Worm (Caenorhabditis elegans) whole organism, late embryonic: Measurements from ENCODE around the gene dmsr-16.

Experiments
- C38D4.7 ChIP-seq: fragments of 200-800 bp; sonication (Bioruptor generic); optimal IDR thresholded peaks from 2 replicates; lab custom pipeline; 2018; ENCODE audit warnings: mild to moderate bottlenecking, missing genetic modification characterization, moderate library complexity, missing compliant biosample characterization
- K02D7.2 ChIP-seq: sonication (generic microtip); optimal IDR thresholded peaks from 2 replicates; lab custom pipeline; 2017; ENCODE audit warnings: mild to moderate bottlenecking, missing genetic modification characterization, missing compliant biosample characterization
- T23F11.4 ChIP-seq: fragments of 200-800 bp; sonication (Bioruptor generic); optimal IDR thresholded peaks from 2 replicates; lab custom pipeline; 2018; ENCODE audit warnings: mild to moderate bottlenecking, missing genetic modification characterization, missing compliant biosample characterization
- Y22D7AL.16 ChIP-seq: sonication (generic microtip); optimal IDR thresholded peaks from 2 replicates; lab custom pipeline; 2016; ENCODE audit warnings: missing genetic modification characterization, missing compliant biosample characterization
- ahr-1 ChIP-seq: sonication (generic microtip); optimal IDR thresholded peaks from 2 replicates; lab custom pipeline; 2016; ENCODE audit warnings: missing genetic modification characterization, missing compliant biosample characterization
- ama-1 ChIP-seq: fragments of 150-350 bp; optimal IDR thresholded peaks from 2 replicates; lab custom pipeline; 2014
- ceh-14 ChIP-seq: sonication (generic microtip); optimal IDR thresholded peaks from 2 replicates; lab custom pipeline; 2016; ENCODE audit warnings: missing genotype, missing genetic modification characterization, missing compliant biosample characterization
- ceh-2 ChIP-seq: sonication (generic microtip); optimal IDR thresholded peaks from 2 replicates; lab custom pipeline; 2016; ENCODE audit warnings: missing genotype, missing genetic modification characterization, missing compliant biosample characterization
- ceh-24 ChIP-seq: sonication (generic microtip); optimal IDR thresholded peaks from 2 replicates; lab custom pipeline; 2016; ENCODE audit warnings: mild to moderate bottlenecking, missing genetic modification characterization, missing compliant biosample characterization
- ceh-31 ChIP-seq: sonication (generic microtip); optimal IDR thresholded peaks from 2 replicates; lab custom pipeline; 2016; ENCODE audit warnings: missing genetic modification characterization, missing compliant biosample characterization
- ceh-34 ChIP-seq: sonication (generic microtip); optimal IDR thresholded peaks from 2 replicates; lab custom pipeline; 2016; ENCODE audit warnings: mild to moderate bottlenecking, missing genetic modification characterization, missing compliant biosample characterization
- ceh-45 ChIP-seq: fragments of 200-800 bp; sonication (Bioruptor generic); IDR thresholded peaks from 2 replicates; pipeline ENCODE4 v1.3.6; 2022; ENCODE audit warnings: missing genetic modification reagents, missing genetic modification characterization, missing compliant biosample characterization
- ceh-48 ChIP-seq: sonication (generic microtip); optimal IDR thresholded peaks from 2 replicates; lab custom pipeline; 2016; ENCODE audit warnings: missing genetic modification characterization, inconsistent platforms, missing compliant biosample characterization
- ets-4 ChIP-seq: sonication (generic microtip); optimal IDR thresholded peaks from 2 replicates; lab custom pipeline; 2016; ENCODE audit warnings: missing genetic modification characterization, missing compliant biosample characterization
- eyg-1 ChIP-seq: sonication (generic microtip); optimal IDR thresholded peaks from 2 replicates; lab custom pipeline; 2016; ENCODE audit warnings: missing genotype, missing genetic modification characterization, missing compliant biosample characterization
- fkh-10 ChIP-seq: fragments of 150-350 bp; optimal IDR thresholded peaks from 2 replicates; lab custom pipeline; 2014; ENCODE audit warnings: missing biosample characterization, missing genetic modification reagents, missing genetic modification characterization
- gmeb-2 ChIP-seq: sonication (generic microtip); optimal IDR thresholded peaks from 2 replicates; lab custom pipeline; 2016; ENCODE audit warnings: missing genetic modification characterization, inconsistent platforms, missing compliant biosample characterization
- hlh-15 ChIP-seq: sonication (generic microtip); optimal IDR thresholded peaks from 2 replicates; lab custom pipeline; 2016; ENCODE audit warnings: missing genetic modification characterization, missing compliant biosample characterization
- hlh-30 ChIP-seq: sonication (generic microtip); optimal IDR thresholded peaks from 2 replicates; lab custom pipeline; 2017; ENCODE audit warnings: antibody characterized with exemption, missing genetic modification characterization, missing compliant biosample characterization; ENCODE audit not compliant: insufficient read depth
- hlh-6 ChIP-seq: sonication (generic microtip); optimal IDR thresholded peaks from 2 replicates; lab custom pipeline; 2016; ENCODE audit warnings: missing genotype, missing genetic modification characterization, missing compliant biosample characterization
- hlh-8 ChIP-seq: sonication (generic microtip); optimal IDR thresholded peaks from 2 replicates; lab custom pipeline; 2016; ENCODE audit warnings: missing genotype, missing genetic modification characterization, missing compliant biosample characterization
- lin-11 ChIP-seq: fragments of 200-800 bp; sonication (Bioruptor generic); optimal IDR thresholded peaks from 2 replicates; lab custom pipeline; 2018; ENCODE audit warnings: mild to moderate bottlenecking, missing genetic modification characterization, missing compliant biosample characterization
- mec-3 ChIP-seq: sonication (generic microtip); optimal IDR thresholded peaks from 2 replicates; lab custom pipeline; 2016; ENCODE audit warnings: borderline replicate concordance, missing genetic modification characterization, missing compliant biosample characterization
- nfya-1 ChIP-seq: sonication (generic microtip); optimal IDR thresholded peaks from 2 replicates; lab custom pipeline; 2017; ENCODE audit warnings: missing genetic modification characterization, mild to moderate bottlenecking, missing compliant biosample characterization, antibody characterized with exemption, moderate library complexity
- nhr-11 ChIP-seq: fragments of 150-350 bp; optimal IDR thresholded peaks from 2 replicates; lab custom pipeline; 2014; ENCODE audit warnings: missing biosample characterization, missing genetic modification characterization
- nhr-232 ChIP-seq: sonication (generic microtip); optimal IDR thresholded peaks from 2 replicates; lab custom pipeline; 2016; ENCODE audit warnings: missing genetic modification characterization, missing compliant biosample characterization
- npax-4 ChIP-seq: sonication (generic microtip); optimal IDR thresholded peaks from 2 replicates; lab custom pipeline; 2016; ENCODE audit warnings: missing genetic modification characterization, missing compliant biosample characterization
- odd-2 ChIP-seq: sonication (generic microtip); optimal IDR thresholded peaks from 2 replicates; lab custom pipeline; 2017; ENCODE audit warnings: antibody characterized with exemption, mild to moderate bottlenecking, missing genetic modification characterization, missing compliant biosample characterization
- pat-9 ChIP-seq: fragments of 200-800 bp; sonication (Bioruptor generic); optimal IDR thresholded peaks from 2 replicates; lab custom pipeline; 2018; ENCODE audit warnings: mild to moderate bottlenecking, missing genetic modification characterization, moderate library complexity, missing compliant biosample characterization
- pha-2 ChIP-seq: sonication (generic microtip); optimal IDR thresholded peaks from 2 replicates; lab custom pipeline; 2017; ENCODE audit warnings: mild to moderate bottlenecking, missing genetic modification characterization, missing compliant biosample characterization
- rnt-1 ChIP-seq: sonication (generic microtip); optimal IDR thresholded peaks from 2 replicates; lab custom pipeline; 2016; ENCODE audit warnings: missing genetic modification characterization, missing compliant biosample characterization
- sox-4 ChIP-seq: sonication (generic microtip); optimal IDR thresholded peaks from 2 replicates; lab custom pipeline; 2017; ENCODE audit warnings: mild to moderate bottlenecking, missing genetic modification characterization, inconsistent platforms, missing compliant biosample characterization
- syd-9 ChIP-seq: sonication (generic microtip); optimal IDR thresholded peaks from 2 replicates; lab custom pipeline; 2016; ENCODE audit warnings: mild to moderate bottlenecking, missing genetic modification characterization, moderate library complexity, missing compliant biosample characterization
- tbx-2 ChIP-seq: sonication (generic microtip); optimal IDR thresholded peaks from 2 replicates; lab custom pipeline; 2016; ENCODE audit warnings: missing genetic modification characterization, missing compliant biosample characterization
- tbx-7 ChIP-seq: sonication (generic microtip); optimal IDR thresholded peaks from 2 replicates; lab custom pipeline; 2016; ENCODE audit warnings: missing genotype, missing genetic modification characterization, missing compliant biosample characterization
- unc-3 ChIP-seq, 2 experiments: fragments of 200-800 bp in 1 of 2; sonication (Bioruptor generic) in 1 of 2; sonication (generic microtip) in 1 of 2; conservative IDR thresholded peaks in 1 of 2; optimal IDR thresholded peaks in 1 of 2; 2 replicates each; pipeline versions ENCODE4 v1.3.6 to Lab custom; 2016 to 2022; ENCODE audit warnings: missing compliant biosample characterization in 2 of 2, missing genetic modification characterization in 2 of 2, missing genetic modification reagents in 1 of 2
- unc-42 ChIP-seq: sonication (generic microtip); optimal IDR thresholded peaks from 2 replicates; lab custom pipeline; 2016; ENCODE audit warnings: missing genotype, missing genetic modification characterization, missing compliant biosample characterization
- unc-55 ChIP-seq: sonication (generic microtip); optimal IDR thresholded peaks from 2 replicates; lab custom pipeline; 2017; ENCODE audit warnings: missing biosample characterization, missing genetic modification reagents, missing genetic modification characterization
- unc-86 ChIP-seq: sonication (generic microtip); optimal IDR thresholded peaks from 2 replicates; lab custom pipeline; 2016; ENCODE audit warnings: missing genetic modification characterization, missing compliant biosample characterization
- zip-5 ChIP-seq: sonication (generic microtip); optimal IDR thresholded peaks from 2 replicates; lab custom pipeline; 2016; ENCODE audit warnings: missing genetic modification characterization, missing compliant biosample characterization
- ztf-16 ChIP-seq: sonication (generic microtip); optimal IDR thresholded peaks from 2 replicates; lab custom pipeline; 2017; ENCODE audit warnings: missing genetic modification characterization, missing compliant biosample characterization

The dmsr-16 gene

DNA sequence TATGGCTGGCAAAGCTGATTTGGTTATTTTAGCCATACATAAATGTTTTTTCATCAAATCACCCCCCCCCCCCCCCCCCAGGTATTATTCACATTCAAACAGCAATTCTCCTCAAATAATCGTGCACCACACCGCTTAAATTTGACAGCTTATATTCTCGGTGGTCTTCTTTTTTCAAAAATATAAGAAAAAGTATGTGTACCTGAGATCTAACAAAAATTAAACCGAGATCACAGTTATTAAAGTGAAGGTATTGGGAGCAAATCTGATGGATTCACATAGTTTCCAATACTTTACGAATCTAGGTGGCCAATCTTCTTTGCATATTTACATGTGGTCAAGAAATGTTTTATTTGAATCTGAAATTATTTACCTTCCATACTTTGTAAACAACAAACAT, 28.7 kb downstream of the dmsr-16 start, which contains the start of gene ZC404.15:
ZC404.15 (plus strand) TSS at position 301 of the 400 bp plus-strand sequence.
- TF ChIP-seq ceh-31 (no peak), npax-4 (tag; lab: Kevin White, UChicago) (no peak), ceh-2 (no peak), hlh-30 (tag; lab: Kevin White, UChicago) (no peak)

DNA sequence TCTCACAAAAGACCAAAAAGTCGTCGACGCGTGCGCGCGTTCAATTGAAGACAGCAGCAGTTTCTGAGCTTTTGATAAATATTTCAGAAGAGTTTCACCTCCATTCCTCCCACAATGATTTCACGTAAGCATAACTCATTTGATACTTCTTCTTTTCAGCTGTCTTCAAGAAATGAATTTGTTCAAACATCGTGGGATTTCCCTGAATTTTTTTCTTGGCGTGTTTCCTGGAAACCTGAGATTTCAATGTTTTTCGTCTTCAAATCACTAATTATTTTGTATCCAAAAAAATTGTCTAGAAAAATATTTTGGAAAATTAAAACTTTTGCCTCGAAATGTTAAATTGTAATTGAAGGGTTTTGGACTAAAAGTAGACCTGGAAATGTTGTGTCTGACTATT, 30.4 kb downstream of the dmsr-16 start:
- TF ChIP-seq ama-1 (lab: Kevin White, UChicago) (no peak), zip-5 (tag; lab: Kevin White, UChicago) (no peak), unc-86 (no peak), ceh-24 (tag; lab: Kevin White, UChicago) (no peak), hlh-8 (no peak), unc-55 (GFP tag; lab: Kevin White, UChicago) (no peak), ceh-34 (tag; lab: Kevin White, UChicago) (no peak), nhr-11 (tag; lab: Kevin White, UChicago) (no peak), ceh-14 (tag; lab: Kevin White, UChicago) (no peak), pat-9 (tag; lab: Kevin White, UChicago) (no peak), odd-2 (tag; lab: Kevin White, UChicago) (no peak), Y22D7AL.16 (tag; lab: Kevin White, UChicago) (no peak)

- no peak for TF ChIP-seq eyg-1 (tag; lab: Kevin White, UChicago)
- no peak for TF ChIP-seq ztf-16 (tag; lab: Kevin White, UChicago)
- TF ChIP-seq ama-1 (lab: Kevin White, UChicago): no peak
- TF ChIP-seq gmeb-2 (tag; lab: Kevin White, UChicago): no peak
- no peak for TF ChIP-seq nhr-11 (tag; lab: Kevin White, UChicago)
- no peak for TF ChIP-seq unc-86
- TF ChIP-seq ceh-45 (GFP tag; lab: Robert Waterston, UW): no peak
- TF ChIP-seq unc-42: no peak
- TF ChIP-seq ahr-1 (tag; lab: Kevin White, UChicago): no peak
- no peak for TF ChIP-seq mec-3 (tag; lab: Kevin White, UChicago)
- TF ChIP-seq nfya-1: no peak
- no peak for TF ChIP-seq ceh-24 (tag; lab: Kevin White, UChicago)
Measured at ce11 chrV:6775708-6776107, 33.2 kb downstream of the dmsr-16 start, which contains the start of gene srh-28. srh-28 (minus strand) TSS chrV:6775808.

DNA sequence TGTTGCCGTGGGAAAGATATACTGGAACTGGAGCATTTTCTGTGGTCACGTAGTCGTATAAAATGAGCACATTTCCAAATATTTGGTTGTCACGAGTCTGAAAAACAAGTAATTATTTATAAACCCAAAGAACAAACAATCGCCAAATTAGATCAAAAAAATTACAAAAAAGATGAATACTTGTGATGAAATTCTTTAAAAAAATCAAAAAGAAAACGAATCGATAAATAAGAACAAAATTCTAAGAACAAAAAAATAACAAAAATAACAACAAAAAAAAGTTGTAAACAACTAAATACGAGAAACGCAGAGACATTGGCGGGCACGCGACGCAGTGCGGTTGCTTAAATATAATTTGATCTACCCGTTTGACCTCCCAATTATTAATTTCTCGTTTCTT, 35.1 kb downstream of the dmsr-16 start, which contains the start of gene ZC404.16:
ZC404.16 (minus strand) TSS at position 101 of the 400 bp plus-strand sequence.
- TF ChIP-seq C38D4.7 (no peak), hlh-30 (tag; lab: Kevin White, UChicago) (no peak), nfya-1 (no peak), rnt-1 (tag; lab: Kevin White, UChicago) (no peak), ama-1 (lab: Kevin White, UChicago) (no peak), nhr-232 (no peak), hlh-6 (no peak), pha-2 (tag; lab: Kevin White, UChicago) (no peak), ceh-45 (GFP tag; lab: Robert Waterston, UW) (no peak), sox-4 (tag; lab: Kevin White, UChicago) (no peak), ceh-48 (tag; lab: Kevin White, UChicago) (no peak), ceh-14 (tag; lab: Kevin White, UChicago) (no peak), lin-11 (tag; lab: Kevin White, UChicago) (no peak), tbx-7 (tag; lab: Kevin White, UChicago) (no peak), ztf-16 (tag; lab: Kevin White, UChicago) (no peak), nhr-11 (tag; lab: Kevin White, UChicago) (no peak)
- TF ChIP-seq, all 69 proteins: peak for 0

DNA sequence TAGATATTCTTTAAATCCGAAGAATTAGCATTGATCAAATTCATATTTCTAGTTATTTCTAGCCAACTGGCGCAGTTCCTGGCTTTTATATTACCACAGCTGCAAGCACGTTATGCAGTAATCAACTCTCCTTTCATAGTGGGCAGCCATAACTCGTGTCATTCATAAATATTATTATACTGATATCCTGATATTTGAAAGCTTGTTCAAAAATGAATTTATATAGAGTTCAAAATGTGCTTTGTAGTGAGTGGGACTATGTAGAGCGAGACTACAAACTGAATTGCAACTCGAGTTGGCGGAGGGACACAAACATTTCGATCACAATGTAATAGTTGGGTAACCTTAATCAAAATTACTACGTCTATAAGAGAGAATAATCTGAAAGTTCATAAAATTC, 37.2 kb downstream of the dmsr-16 start, which contains the start of gene srh-30:
srh-30 (minus strand) TSS at position 101 of the 400 bp plus-strand sequence.
- TF ChIP-seq tbx-2 (tag; lab: Kevin White, UChicago): no peak
- TF ChIP-seq hlh-15 (tag; lab: Kevin White, UChicago): no peak
- TF ChIP-seq ets-4 (tag; lab: Kevin White, UChicago): no peak
- no peak for TF ChIP-seq eyg-1 (tag; lab: Kevin White, UChicago)
- TF ChIP-seq K02D7.2 (tag; lab: Kevin White, UChicago): no peak
- TF ChIP-seq unc-3 (GFP tag; conservative IDR thresholded peaks at IDR 0.05; lab: Robert Waterston, UW): no peak
- TF ChIP-seq unc-3 (tag; optimal IDR thresholded peaks at IDR 0.05; lab: Kevin White, UChicago): no peak
- no peak for TF ChIP-seq fkh-10 (GFP tag; lab: Kevin White, UChicago)
- TF ChIP-seq nhr-11 (tag; lab: Kevin White, UChicago): no peak
- TF ChIP-seq ceh-48 (tag; lab: Kevin White, UChicago): no peak
- no peak for TF ChIP-seq pat-9 (tag; lab: Kevin White, UChicago)
- no peak for TF ChIP-seq tbx-7 (tag; lab: Kevin White, UChicago)
- no peak for TF ChIP-seq ztf-16 (tag; lab: Kevin White, UChicago)
- TF ChIP-seq gmeb-2 (tag; lab: Kevin White, UChicago): no peak
- no peak for TF ChIP-seq T23F11.4 (GFP tag; lab: Kevin White, UChicago)
- no peak for TF ChIP-seq syd-9
